Fruit fly (Drosophila melanogaster) whole organism, embryonic: ENCODE measurements around the gene ssp.

Source experiments
- HmgZ ChIP-seq: fragments of 200-800 bp; sonication (Bioruptor generic); optimal IDR thresholded peaks from 2 replicates; lab custom pipeline; 2018; ENCODE audit warnings: missing biosample characterization, mild to moderate bottlenecking, missing genetic modification characterization
- Hr3 ChIP-seq: fragments of 200-800 bp; sonication (Bioruptor generic); optimal IDR thresholded peaks from 3 replicates; lab custom pipeline; 2016; ENCODE audit warnings: missing biosample characterization, missing genetic modification characterization
- fd3F ChIP-seq: fragments of 200-800 bp; sonication (Bioruptor generic); optimal IDR thresholded peaks from 2 replicates; lab custom pipeline; 2018; ENCODE audit warnings: missing biosample characterization, mild to moderate bottlenecking, missing genetic modification characterization, moderate library complexity
- psq ChIP-seq: fragments of 200-800 bp; sonication (Bioruptor generic); optimal IDR thresholded peaks from 2 replicates; lab custom pipeline; 2017; ENCODE audit warnings: missing biosample characterization, missing genetic modification characterization
- shn ChIP-seq: fragments of 200-800 bp; sonication (Bioruptor generic); optimal IDR thresholded peaks from 3 replicates; lab custom pipeline; 2016; ENCODE audit warnings: missing biosample characterization, missing genetic modification characterization
- zfh2 ChIP-seq: fragments of 200-800 bp; sonication (Bioruptor generic); optimal IDR thresholded peaks from 2 replicates; lab custom pipeline; 2016; ENCODE audit warnings: missing biosample characterization, missing genetic modification characterization

dm6 chr3L:12149024-12149423 is 31.0 kb downstream of the ssp start, which contains the start of gene CG32099:
- TF ChIP-seq shn (GFP tag; lab: Kevin White, UChicago) (no peak), Hr3 (GFP tag; lab: Kevin White, UChicago) (no peak), zfh2 (GFP tag; lab: Kevin White, UChicago) (no peak), HmgZ (tag; lab: Kevin White, UChicago) (no peak), fd3F (GFP tag; lab: Kevin White, UChicago) (no peak), psq (no peak)
